Worm (Caenorhabditis elegans): ENCODE data around the gene btb-7.

ce11 chrII:1722394-1722793 is 9.4 kb downstream of the btb-7 start, which contains the start of the genes fbxb-5 and btb-8:
- TF ChIP-seq xbp-1 (tag; optimal IDR thresholded peaks at IDR 0.05) (no peak), lin-39 (tag; optimal IDR thresholded peaks at IDR 0.05) (no peak), ama-1 (optimal IDR thresholded peaks at IDR 0.05) (no peak), unc-86 (tag; optimal IDR thresholded peaks at IDR 0.05) (no peak)

Data from whole organism, L1 larva.